Worm (Caenorhabditis elegans) whole organism, late embryonic: Measurements from ENCODE around the gene nspd-2.
"Not testable (repeated sequence)": the region's sequence is repeated elsewhere in the genome, so short reads cannot be mapped to it uniquely, and the experiment has no call there.

Experiments
- ahr-1 ChIP-seq: sonication (generic microtip); optimal IDR thresholded peaks from 2 replicates; lab custom pipeline; 2016; ENCODE audit warnings: missing genetic modification characterization, missing compliant biosample characterization
- pha-4 ChIP-seq: fragments of 150-350 bp; optimal IDR thresholded peaks from 2 replicates; lab custom pipeline; 2018; ENCODE audit warnings: missing biosample characterization, missing genetic modification reagents, missing genetic modification characterization
- ttx-3 ChIP-seq: sonication (generic microtip); optimal IDR thresholded peaks from 2 replicates; lab custom pipeline; 2016; ENCODE audit warnings: missing genetic modification reagents, missing genetic modification characterization, missing compliant biosample characterization

nspd-2 gene

ce11 chrIV:9893649-9894048 lies 49.8 kb downstream of the nspd-2 start, which contains the start of gene sss-1:
Gene sss-1, minus strand, starts transcription at chrIV:9893749.
- not testable (repeated sequence) for TF ChIP-seq ttx-3, pha-4, ahr-1 (tag; lab: Kevin White, UChicago)
